Fruit fly (Drosophila melanogaster) whole organism, pupa: ENCODE data around the gene Svip.

Experiments used
- CG10348 ChIP-seq: fragments of 200-800 bp; sonication (Bioruptor generic); IDR thresholded peaks from 2 replicates; pipeline ENCODE4 v1.3.6; 2022; ENCODE audit warnings: missing biosample characterization, missing genetic modification characterization
- CG32121 ChIP-seq: fragments of 200-800 bp; sonication (Bioruptor generic); IDR thresholded peaks from 2 replicates; pipeline ENCODE4 v1.3.6; 2022; ENCODE audit warnings: missing biosample characterization, missing genetic modification characterization
- CG8301 ChIP-seq: fragments of 200-800 bp; sonication (Bioruptor generic); optimal IDR thresholded peaks from 2 replicates; lab custom pipeline; 2018; ENCODE audit warnings: missing biosample characterization, mild to moderate bottlenecking, missing genetic modification characterization
- CG9948 ChIP-seq: fragments of 200-800 bp; sonication (Bioruptor generic); optimal IDR thresholded peaks from 2 replicates; lab custom pipeline; 2018; ENCODE audit warnings: missing biosample characterization, mild to moderate bottlenecking, missing genetic modification characterization, moderate library complexity
- EcR ChIP-seq: fragments of 200-800 bp; sonication (Bioruptor generic); optimal IDR thresholded peaks from 3 replicates; lab custom pipeline; 2019; ENCODE audit warnings: missing biosample characterization, missing genetic modification characterization, mild to moderate bottlenecking, moderate library complexity, missing genetic modification reagents
- fd96Ca ChIP-seq: fragments of 200-800 bp; sonication (Bioruptor generic); IDR thresholded peaks from 3 replicates; pipeline ENCODE4 v1.3.6; 2022; ENCODE audit warnings: missing biosample characterization, missing genetic modification characterization

DNA sequence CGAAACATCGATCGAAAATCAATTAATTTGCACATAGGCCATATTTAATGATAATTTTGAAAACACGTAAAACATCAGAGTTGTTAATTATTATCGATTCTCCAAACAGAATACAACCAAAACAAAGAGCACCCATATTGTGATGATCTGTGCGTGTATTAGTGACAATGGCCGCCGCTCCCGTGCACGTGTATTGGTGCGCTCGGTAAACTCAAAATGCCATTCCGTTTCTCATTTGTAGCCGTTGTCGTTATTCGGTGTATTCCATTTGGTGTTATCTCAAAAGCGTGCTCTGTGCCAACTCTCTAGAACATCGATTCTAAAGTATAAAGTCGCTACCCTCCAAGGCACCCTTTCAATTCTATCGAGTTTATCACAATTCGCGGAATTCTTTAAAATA lies 18.0 kb upstream of the Svip start:
- TF ChIP-seq EcR (GFP tag; lab: Kevin White, UChicago) = no peak
- no peak for TF ChIP-seq CG8301 (tag; lab: Kevin White, UChicago)
- TF ChIP-seq fd96Ca (GFP tag; lab: Robert Waterston, UW) = no peak
- TF ChIP-seq CG32121 (GFP tag; lab: Robert Waterston, UW) = no peak
- no peak for TF ChIP-seq CG10348 (GFP tag; lab: Robert Waterston, UW)
- TF ChIP-seq CG9948 (tag; lab: Kevin White, UChicago) = no peak
